Fruit fly (Drosophila melanogaster) whole organism, embryonic: ENCODE measurements around the gene CG8349.

Source experiments
- ATbp ChIP-seq: fragments of 200-800 bp; sonication (Bioruptor generic); optimal IDR thresholded peaks from 2 replicates; lab custom pipeline; 2017; ENCODE audit warnings: missing biosample characterization, mild to moderate bottlenecking, missing genetic modification characterization, missing genetic modification reagents
- Aef1 ChIP-seq: fragments of 200-800 bp; sonication (Bioruptor generic); IDR thresholded peaks from 3 replicates; pipeline ENCODE4 v1.3.6; 2022; ENCODE audit warnings: missing biosample characterization, missing genetic modification characterization
- Atf3 ChIP-seq: fragments of 200-800 bp; sonication (Bioruptor generic); optimal IDR thresholded peaks from 3 replicates; lab custom pipeline; 2016; ENCODE audit warnings: missing biosample characterization, missing genetic modification characterization
- B-H1 ChIP-seq: fragments of 200-800 bp; sonication (Bioruptor generic); IDR thresholded peaks from 3 replicates; pipeline ENCODE4 v1.3.6; 2022; ENCODE audit warnings: missing biosample characterization, missing genetic modification characterization
- BtbVII ChIP-seq: fragments of 200-800 bp; sonication (Bioruptor generic); optimal IDR thresholded peaks from 3 replicates; lab custom pipeline; 2017; ENCODE audit warnings: missing biosample characterization, mild to moderate bottlenecking, missing genetic modification characterization
- CG10431 ChIP-seq: fragments of 200-800 bp; sonication (Bioruptor generic); optimal IDR thresholded peaks from 3 replicates; lab custom pipeline; 2018; ENCODE audit warnings: missing biosample characterization, mild to moderate bottlenecking, missing genetic modification characterization
- CG10959 ChIP-seq: fragments of 200-800 bp; sonication (Bioruptor generic); IDR thresholded peaks from 2 replicates; pipeline ENCODE4 v1.3.6; 2022; ENCODE audit warnings: missing biosample characterization, missing genetic modification characterization
- CG10979 ChIP-seq: fragments of 200-800 bp; sonication (Bioruptor generic); optimal IDR thresholded peaks from 2 replicates; lab custom pipeline; 2018; ENCODE audit warnings: missing biosample characterization, mild to moderate bottlenecking, missing genetic modification characterization, moderate library complexity
- CG12744 ChIP-seq: fragments of 200-800 bp; sonication (Bioruptor generic); optimal IDR thresholded peaks from 2 replicates; lab custom pipeline; 2016; ENCODE audit warnings: missing biosample characterization, missing genetic modification characterization
- CG13123 ChIP-seq: fragments of 200-800 bp; sonication (Bioruptor generic); optimal IDR thresholded peaks from 2 replicates; lab custom pipeline; 2016; ENCODE audit warnings: missing biosample characterization, missing genetic modification characterization
- CG14014 ChIP-seq: fragments of 200-800 bp; sonication (Bioruptor generic); IDR thresholded peaks from 2 replicates; pipeline ENCODE4 v1.3.6; 2022; ENCODE audit warnings: missing biosample characterization, missing genetic modification characterization
- CG1603 ChIP-seq: fragments of 200-800 bp; sonication (Bioruptor generic); optimal IDR thresholded peaks from 2 replicates; lab custom pipeline; 2019; ENCODE audit warnings: missing biosample characterization, mild to moderate bottlenecking, missing genetic modification characterization, moderate library complexity
- CG17802 ChIP-seq: fragments of 200-800 bp; sonication (Bioruptor generic); optimal IDR thresholded peaks from 2 replicates; lab custom pipeline; 2018; ENCODE audit warnings: missing biosample characterization, mild to moderate bottlenecking, missing genetic modification characterization, moderate library complexity
- CG30431 ChIP-seq: fragments of 200-800 bp; sonication (Bioruptor generic); optimal IDR thresholded peaks from 2 replicates; lab custom pipeline; 2017; ENCODE audit warnings: missing biosample characterization, missing genetic modification characterization
- CG31388 ChIP-seq: fragments of 200-800 bp; sonication (Bioruptor generic); optimal IDR thresholded peaks from 2 replicates; lab custom pipeline; 2016; ENCODE audit warnings: missing biosample characterization, missing genetic modification characterization
- CG3163 ChIP-seq: fragments of 200-800 bp; sonication (Bioruptor generic); optimal IDR thresholded peaks from 3 replicates; lab custom pipeline; 2016; ENCODE audit warnings: missing biosample characterization, missing genetic modification characterization
- CG32532 ChIP-seq: fragments of 200-800 bp; sonication (Bioruptor generic); IDR thresholded peaks from 2 replicates; pipeline ENCODE4 v1.3.6; 2022; ENCODE audit warnings: missing biosample characterization, missing genetic modification characterization
- CG34422 ChIP-seq: fragments of 200-800 bp; sonication (Bioruptor generic); IDR thresholded peaks from 3 replicates; pipeline ENCODE4 v1.3.6; 2022; ENCODE audit warnings: missing biosample characterization, missing genetic modification characterization
- CG4617 ChIP-seq: fragments of 200-800 bp; sonication (Bioruptor generic); optimal IDR thresholded peaks from 3 replicates; lab custom pipeline; 2016; ENCODE audit warnings: missing biosample characterization, missing genetic modification characterization, borderline replicate concordance
- CG4730 ChIP-seq: fragments of 200-800 bp; sonication (Bioruptor generic); IDR thresholded peaks from 2 replicates; pipeline ENCODE4 v1.3.6; 2022; ENCODE audit warnings: missing biosample characterization, missing genetic modification characterization
- CG6689 ChIP-seq: fragments of 200-800 bp; sonication (Bioruptor generic); IDR thresholded peaks from 2 replicates; pipeline ENCODE4 v1.3.6; 2022; ENCODE audit warnings: missing biosample characterization, missing genetic modification characterization
- CG6791 ChIP-seq: fragments of 200-800 bp; sonication (Bioruptor generic); IDR thresholded peaks from 3 replicates; pipeline ENCODE4 v1.3.6; 2022; ENCODE audit warnings: missing biosample characterization, missing genetic modification characterization; ENCODE audit not compliant: partially characterized antibody
- CG7786 ChIP-seq: fragments of 200-800 bp; sonication (Bioruptor generic); optimal IDR thresholded peaks from 2 replicates; lab custom pipeline; 2016; ENCODE audit warnings: missing biosample characterization, missing genetic modification characterization
- CG8924 ChIP-seq: fragments of 200-800 bp; optimal IDR thresholded peaks from 3 replicates; lab custom pipeline; 2019; ENCODE audit warnings: missing biosample characterization, mild to moderate bottlenecking, missing genetic modification characterization, moderate library complexity
- Dad ChIP-seq: fragments of 200-800 bp; sonication (Bioruptor generic); optimal IDR thresholded peaks from 3 replicates; lab custom pipeline; 2016; ENCODE audit warnings: missing biosample characterization, missing genetic modification characterization
- Dp ChIP-seq: fragments of 200-800 bp; sonication (Bioruptor generic); optimal IDR thresholded peaks from 2 replicates; lab custom pipeline; 2018; ENCODE audit warnings: missing biosample characterization, mild to moderate bottlenecking, missing genetic modification characterization, moderate library complexity
- Elba2 ChIP-seq: fragments of 200-800 bp; sonication (Bioruptor generic); optimal IDR thresholded peaks from 3 replicates; lab custom pipeline; 2016; ENCODE audit warnings: missing biosample characterization, missing genetic modification characterization
- HLH4C ChIP-seq: fragments of 200-800 bp; sonication (Bioruptor generic); IDR thresholded peaks from 3 replicates; pipeline ENCODE4 v1.3.6; 2022; ENCODE audit warnings: missing biosample characterization, missing genetic modification characterization; ENCODE audit not compliant: partially characterized antibody
- HLHmδ ChIP-seq: fragments of 200-800 bp; sonication (Bioruptor generic); optimal IDR thresholded peaks from 2 replicates; lab custom pipeline; 2018; ENCODE audit warnings: missing biosample characterization, mild to moderate bottlenecking, missing genetic modification characterization, moderate library complexity
- Hmr ChIP-seq: fragments of 200-800 bp; sonication (Bioruptor generic); optimal IDR thresholded peaks from 3 replicates; lab custom pipeline; 2017; ENCODE audit warnings: mild to moderate bottlenecking, missing biosample characterization, missing genetic modification reagents, missing genetic modification characterization
- Jarid2 ChIP-seq: fragments of 200-800 bp; sonication (Bioruptor generic); optimal IDR thresholded peaks from 3 replicates; lab custom pipeline; 2017; ENCODE audit warnings: mild to moderate bottlenecking, missing biosample characterization, missing genetic modification reagents, missing genetic modification characterization
- Meics ChIP-seq: fragments of 200-800 bp; sonication (Bioruptor generic); optimal IDR thresholded peaks from 2 replicates; lab custom pipeline; 2017; ENCODE audit warnings: missing biosample characterization, mild to moderate bottlenecking, missing genetic modification characterization
- Mes4 ChIP-seq: fragments of 200-800 bp; sonication (Bioruptor generic); optimal IDR thresholded peaks from 2 replicates; lab custom pipeline; 2016; ENCODE audit warnings: missing biosample characterization, missing genetic modification characterization
- Nf-YC ChIP-seq: fragments of 200-800 bp; optimal IDR thresholded peaks from 3 replicates; lab custom pipeline; 2019; ENCODE audit warnings: missing biosample characterization, mild to moderate bottlenecking, missing genetic modification characterization, moderate library complexity
- Sin3A ChIP-seq: fragments of >200 bp; optimal IDR thresholded peaks from 2 replicates; lab custom pipeline; 2018
- ab ChIP-seq: fragments of 200-800 bp; sonication (Bioruptor generic); optimal IDR thresholded peaks from 2 replicates; lab custom pipeline; 2016; ENCODE audit warnings: missing biosample characterization, missing genetic modification characterization
- amos ChIP-seq: fragments of 200-800 bp; sonication (Bioruptor generic); IDR thresholded peaks from 2 replicates; pipeline ENCODE4 v1.3.6; 2022; ENCODE audit warnings: missing biosample characterization, missing genetic modification characterization; ENCODE audit not compliant: partially characterized antibody
- aop ChIP-seq: fragments of 200-800 bp; sonication (Bioruptor generic); IDR thresholded peaks from 2 replicates; pipeline ENCODE4 v1.3.6; 2022; ENCODE audit warnings: missing biosample characterization, missing genetic modification characterization
- bsh ChIP-seq, 2 experiments: fragments of 200-800 bp; sonication (Bioruptor generic); optimal IDR thresholded peaks; 2 replicates each; lab custom pipeline; 2017 to 2018; ENCODE audit warnings: mild to moderate bottlenecking in 2 of 2, missing biosample characterization in 2 of 2, missing genetic modification characterization in 2 of 2, moderate library complexity in 1 of 2
- chif ChIP-seq, 2 experiments: fragments of 200-800 bp; sonication (Bioruptor generic); optimal IDR thresholded peaks; 3 replicates each; lab custom pipeline; 2016; ENCODE audit warnings: missing biosample characterization in 2 of 2, missing genetic modification characterization in 2 of 2
- cwo ChIP-seq: fragments of 200-800 bp; sonication (Bioruptor generic); optimal IDR thresholded peaks from 3 replicates; lab custom pipeline; 2017; ENCODE audit warnings: missing biosample characterization, missing genetic modification characterization, mild to moderate bottlenecking, moderate library complexity, missing genetic modification reagents
- disco-r ChIP-seq: fragments of 200-800 bp; sonication (Bioruptor generic); optimal IDR thresholded peaks from 2 replicates; lab custom pipeline; 2016; ENCODE audit warnings: missing biosample characterization, missing genetic modification characterization
- gcm ChIP-seq: fragments of 200-800 bp; sonication (Bioruptor generic); optimal IDR thresholded peaks from 2 replicates; lab custom pipeline; 2019; ENCODE audit warnings: missing biosample characterization, mild to moderate bottlenecking, missing genetic modification characterization, moderate library complexity
- onecut ChIP-seq: fragments of 200-800 bp; sonication (Bioruptor generic); IDR thresholded peaks from 2 replicates; pipeline ENCODE4 v1.3.6; 2022; ENCODE audit warnings: missing biosample characterization, missing genetic modification characterization
- p53 ChIP-seq: fragments of 200-800 bp; sonication (Bioruptor generic); optimal IDR thresholded peaks from 2 replicates; lab custom pipeline; 2016; ENCODE audit warnings: missing biosample characterization, missing genetic modification characterization
- repo ChIP-seq: fragments of 200-800 bp; sonication (Bioruptor generic); optimal IDR thresholded peaks from 2 replicates; lab custom pipeline; 2016; ENCODE audit warnings: missing biosample characterization, missing genetic modification characterization
- salm ChIP-seq: fragments of 200-800 bp; sonication (Bioruptor generic); optimal IDR thresholded peaks from 2 replicates; lab custom pipeline; 2018; ENCODE audit warnings: missing biosample characterization, mild to moderate bottlenecking, missing genetic modification characterization
- sd ChIP-seq: fragments of 200-800 bp; sonication (Bioruptor generic); optimal IDR thresholded peaks from 3 replicates; lab custom pipeline; 2018; ENCODE audit warnings: missing biosample characterization, mild to moderate bottlenecking, missing genetic modification characterization, moderate library complexity
- sens ChIP-seq: fragments of 200-800 bp; sonication (Bioruptor generic); peaks from one replicate; lab custom pipeline; 2016; ENCODE audit warnings: missing biosample characterization, missing genetic modification characterization
- tin ChIP-seq: fragments of 200-800 bp; sonication (Bioruptor generic); optimal IDR thresholded peaks from 3 replicates; lab custom pipeline; 2016; ENCODE audit warnings: missing biosample characterization, missing genetic modification characterization
- wdn ChIP-seq: fragments of 200-800 bp; sonication (Bioruptor generic); IDR thresholded peaks from 2 replicates; pipeline ENCODE4 v1.3.6; 2022; ENCODE audit warnings: missing biosample characterization, missing genetic modification characterization
- wek ChIP-seq: fragments of 200-800 bp; sonication (Bioruptor generic); optimal IDR thresholded peaks from 3 replicates; lab custom pipeline; 2018; ENCODE audit warnings: missing biosample characterization, mild to moderate bottlenecking, missing genetic modification characterization, moderate library complexity

The CG8349 gene

DNA sequence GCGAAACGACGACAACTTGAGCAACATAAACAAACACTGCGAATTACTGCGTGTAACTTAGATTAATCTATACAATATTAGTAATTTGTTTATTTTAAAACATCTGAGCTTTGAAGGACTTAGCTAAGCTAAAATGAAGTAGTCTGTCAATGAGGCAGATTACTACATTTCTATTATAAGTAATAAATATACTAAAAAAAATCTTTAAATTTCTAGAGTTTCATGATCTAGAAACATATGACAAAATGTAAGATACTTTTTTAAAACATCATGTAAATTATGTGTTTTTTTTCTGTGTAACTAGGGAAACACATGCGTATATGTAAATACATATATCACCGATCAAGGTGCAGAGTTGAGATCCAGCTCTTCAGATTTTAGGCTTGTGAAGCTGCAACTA lies 50.4 kb downstream of the CG8349 start (continued):
- TF ChIP-seq CG4617 (GFP tag; lab: Kevin White, UChicago) (no peak), CG10979 (tag; lab: Kevin White, UChicago) (peak; percentile 51), HLH4C (GFP tag; lab: Robert Waterston, UW) (no peak), aop (GFP tag; lab: Robert Waterston, UW) (no peak), CG17802 (tag; lab: Kevin White, UChicago) (no peak), Elba2 (GFP tag; lab: Kevin White, UChicago) (no peak), CG30431 (GFP tag; lab: Kevin White, UChicago) (no peak), B-H1 (GFP tag; lab: Robert Waterston, UW) (peak; percentile 36; the same call in 1 of the 3 replicates), disco-r (no peak), CG1603 (tag; lab: Kevin White, UChicago) (no peak), onecut (GFP tag; lab: Robert Waterston, UW) (peak; percentile 47), CG14014 (GFP tag; lab: Robert Waterston, UW) (0 out of 2 replicates have a peak, but pooled peaks have one; percentile 27), sd (tag; lab: Kevin White, UChicago) (peak; percentile 24), Meics (GFP tag; lab: Kevin White, UChicago) (peak; percentile 68), Dp (no peak), CG13123 (GFP tag; lab: Kevin White, UChicago) (no peak), Hmr (GFP tag; lab: Kevin White, UChicago) (peak; percentile 40), CG6791 (GFP tag; lab: Robert Waterston, UW) (no peak), CG10431 (GFP tag; lab: Kevin White, UChicago) (no peak), CG34422 (GFP tag; lab: Robert Waterston, UW) (0 out of 3 replicates have a peak, but pooled peaks have one; percentile 34), CG31388 (GFP tag; lab: Kevin White, UChicago) (no peak), CG7786 (GFP tag; lab: Kevin White, UChicago) (no peak), sens (GFP tag; lab: Kevin White, UChicago) (no peak), BtbVII (GFP tag; lab: Kevin White, UChicago) (no peak), amos (GFP tag; lab: Robert Waterston, UW) (no peak), wek (GFP tag; lab: Kevin White, UChicago) (no peak), gcm (GFP tag; lab: Kevin White, UChicago) (peak; percentile 71), Sin3A (no peak), p53 (GFP tag; lab: Kevin White, UChicago) (no peak), Aef1 (GFP tag; lab: Robert Waterston, UW) (peak; percentile 43; the same call in 1 of the 3 replicates), cwo (peak; percentile 42), Atf3 (GFP tag; lab: Kevin White, UChicago) (no peak), repo (GFP tag; lab: Kevin White, UChicago) (no peak), ab (GFP tag; lab: Kevin White, UChicago) (no peak), wdn (GFP tag; lab: Robert Waterston, UW) (no peak), tin (GFP tag; lab: Kevin White, UChicago) (peak; percentile 9), CG12744 (no peak), chif (GFP tag; optimal IDR thresholded peaks at IDR 0.05; lab: Kevin White, UChicago) (no peak), CG3163 (GFP tag; lab: Kevin White, UChicago) (no peak), CG8924 (tag; lab: Kevin White, UChicago) (peak; percentile 62), Mes4 (GFP tag; lab: Kevin White, UChicago) (no peak), CG4730 (GFP tag; lab: Robert Waterston, UW) (no peak), Jarid2 (GFP tag; lab: Kevin White, UChicago) (no peak), HLHmδ (GFP tag; lab: Kevin White, UChicago) (no peak), CG32532 (GFP tag; lab: Robert Waterston, UW) (peak; percentile 11; the same call in 1 of the 2 replicates), CG10959 (GFP tag; lab: Robert Waterston, UW) (no peak), CG6689 (GFP tag; lab: Robert Waterston, UW) (no peak; the same call in 1 of the 2 replicates), bsh (GFP tag; optimal IDR thresholded peaks at IDR 0.05; lab: Kevin White, UChicago) (peak; percentile 43 to 65), salm (tag; lab: Kevin White, UChicago) (no peak), Nf-YC (tag; lab: Kevin White, UChicago) (peak; percentile 43), Dad (GFP tag; lab: Kevin White, UChicago) (no peak), ATbp (peak; percentile 66)
